Fruit fly (Drosophila melanogaster) whole organism, embryonic: Measurements from ENCODE around the gene CG34313.

ENCODE experiments used
- Ada2b ChIP-seq: fragments of 200-800 bp; sonication (Bioruptor generic); IDR thresholded peaks from 2 replicates; pipeline ENCODE4 v1.3.6; 2022; ENCODE audit warnings: missing biosample characterization, missing genetic modification characterization
- Adf1 ChIP-seq: fragments of 200-800 bp; sonication (Bioruptor generic); IDR thresholded peaks from 2 replicates; pipeline ENCODE4 v1.3.6; 2022; ENCODE audit warnings: missing biosample characterization, missing genetic modification characterization
- Asciz ChIP-seq: fragments of 200-800 bp; sonication (Bioruptor generic); optimal IDR thresholded peaks from 2 replicates; lab custom pipeline; 2017; ENCODE audit warnings: missing biosample characterization, mild to moderate bottlenecking, missing genetic modification characterization, missing genetic modification reagents
- Bdp1 ChIP-seq: fragments of 200-800 bp; sonication (Bioruptor generic); optimal IDR thresholded peaks from 3 replicates; lab custom pipeline; 2016; ENCODE audit warnings: missing biosample characterization, missing genetic modification characterization
- Bteb2 ChIP-seq: fragments of 200-800 bp; sonication (Bioruptor generic); optimal IDR thresholded peaks from 2 replicates; lab custom pipeline; 2016; ENCODE audit warnings: missing biosample characterization, missing genetic modification characterization
- CG10147 ChIP-seq: fragments of 200-800 bp; sonication (Bioruptor generic); optimal IDR thresholded peaks from 2 replicates; lab custom pipeline; 2019; ENCODE audit warnings: missing biosample characterization, mild to moderate bottlenecking, missing genetic modification characterization, moderate library complexity
- CG10431 ChIP-seq: fragments of 200-800 bp; sonication (Bioruptor generic); optimal IDR thresholded peaks from 3 replicates; lab custom pipeline; 2018; ENCODE audit warnings: missing biosample characterization, mild to moderate bottlenecking, missing genetic modification characterization
- CG10543 ChIP-seq: fragments of 200-800 bp; sonication (Bioruptor generic); optimal IDR thresholded peaks from 3 replicates; lab custom pipeline; 2017; ENCODE audit warnings: missing biosample characterization, mild to moderate bottlenecking, missing genetic modification characterization, moderate library complexity
- CG11247 ChIP-seq: fragments of 200-800 bp; sonication (Bioruptor generic); IDR thresholded peaks from 2 replicates; pipeline ENCODE4 v1.3.6; 2022; ENCODE audit warnings: missing biosample characterization, missing genetic modification characterization
- CG14667 ChIP-seq: fragments of 200-800 bp; sonication (Bioruptor generic); IDR thresholded peaks from 2 replicates; pipeline ENCODE4 v1.3.6; 2022; ENCODE audit warnings: missing biosample characterization, missing genetic modification characterization
- CG15011 ChIP-seq: fragments of 200-800 bp; sonication (Bioruptor generic); optimal IDR thresholded peaks from 3 replicates; lab custom pipeline; 2018; ENCODE audit warnings: missing biosample characterization, mild to moderate bottlenecking, missing genetic modification characterization
- CG15269 ChIP-seq: fragments of 200-800 bp; sonication (Bioruptor generic); optimal IDR thresholded peaks from 2 replicates; lab custom pipeline; 2018; ENCODE audit warnings: missing biosample characterization, mild to moderate bottlenecking, missing genetic modification characterization, moderate library complexity
- CG15514 ChIP-seq: fragments of 200-800 bp; sonication (Bioruptor generic); optimal IDR thresholded peaks from 3 replicates; lab custom pipeline; 2017; ENCODE audit warnings: missing biosample characterization, missing genetic modification characterization, mild to moderate bottlenecking, moderate library complexity, missing genetic modification reagents
- CG2129 ChIP-seq: fragments of 200-800 bp; sonication (Bioruptor generic); IDR thresholded peaks from 2 replicates; pipeline ENCODE4 v1.3.6; 2022; ENCODE audit warnings: missing biosample characterization, missing genetic modification characterization; ENCODE audit not compliant: partially characterized antibody
- CG30431 ChIP-seq: fragments of 200-800 bp; sonication (Bioruptor generic); optimal IDR thresholded peaks from 2 replicates; lab custom pipeline; 2017; ENCODE audit warnings: missing biosample characterization, missing genetic modification characterization
- CG32767 ChIP-seq: fragments of 200-800 bp; sonication (Bioruptor generic); IDR thresholded peaks from 2 replicates; pipeline ENCODE4 v1.3.6; 2022; ENCODE audit warnings: missing biosample characterization, missing genetic modification characterization
- CG33557 ChIP-seq: fragments of 200-800 bp; sonication (Bioruptor generic); optimal IDR thresholded peaks from 2 replicates; lab custom pipeline; 2019; ENCODE audit warnings: missing biosample characterization, mild to moderate bottlenecking, missing genetic modification characterization, moderate library complexity
- CG42726 ChIP-seq: fragments of 200-800 bp; sonication (Bioruptor generic); IDR thresholded peaks from 2 replicates; pipeline ENCODE4 v1.3.6; 2022; ENCODE audit warnings: missing biosample characterization, missing genetic modification characterization; ENCODE audit not compliant: partially characterized antibody
- CG7357 ChIP-seq: fragments of 200-800 bp; sonication (Bioruptor generic); IDR thresholded peaks from 3 replicates; pipeline ENCODE4 v1.3.6; 2022; ENCODE audit warnings: missing biosample characterization, missing genetic modification characterization
- CG7556 ChIP-seq: fragments of 200-800 bp; sonication (Bioruptor generic); optimal IDR thresholded peaks from 2 replicates; lab custom pipeline; 2017; ENCODE audit warnings: missing biosample characterization, mild to moderate bottlenecking, missing genetic modification characterization
- CG9932 ChIP-seq: fragments of 200-800 bp; sonication (Bioruptor generic); IDR thresholded peaks from 2 replicates; pipeline ENCODE4 v1.3.6; 2022; ENCODE audit warnings: missing biosample characterization, missing genetic modification characterization
- Dad ChIP-seq: fragments of 200-800 bp; sonication (Bioruptor generic); optimal IDR thresholded peaks from 3 replicates; lab custom pipeline; 2016; ENCODE audit warnings: missing biosample characterization, missing genetic modification characterization
- Dbx ChIP-seq: fragments of 200-800 bp; sonication (Bioruptor generic); IDR thresholded peaks from 3 replicates; pipeline ENCODE4 v1.3.6; 2022; ENCODE audit warnings: missing biosample characterization, missing genetic modification characterization
- ERR ChIP-seq: fragments of 200-800 bp; sonication (Bioruptor generic); optimal IDR thresholded peaks from 2 replicates; lab custom pipeline; 2016; ENCODE audit warnings: missing biosample characterization, missing genetic modification characterization
- Fer3 ChIP-seq: fragments of 200-800 bp; sonication (Bioruptor generic); optimal IDR thresholded peaks from 2 replicates; lab custom pipeline; 2018; ENCODE audit warnings: missing biosample characterization, mild to moderate bottlenecking, missing genetic modification characterization, moderate library complexity
- HLH4C ChIP-seq: fragments of 200-800 bp; sonication (Bioruptor generic); IDR thresholded peaks from 3 replicates; pipeline ENCODE4 v1.3.6; 2022; ENCODE audit warnings: missing biosample characterization, missing genetic modification characterization; ENCODE audit not compliant: partially characterized antibody
- NC2α ChIP-seq: fragments of 200-800 bp; sonication (Bioruptor generic); optimal IDR thresholded peaks from 2 replicates; lab custom pipeline; 2016; ENCODE audit warnings: missing biosample characterization, missing genetic modification characterization
- PHDP ChIP-seq: fragments of 200-800 bp; sonication (Bioruptor generic); optimal IDR thresholded peaks from 3 replicates; lab custom pipeline; 2018; ENCODE audit warnings: missing biosample characterization, mild to moderate bottlenecking, missing genetic modification characterization, moderate library complexity
- Side ChIP-seq: fragments of 200-800 bp; sonication (Bioruptor generic); optimal IDR thresholded peaks from 2 replicates; lab custom pipeline; 2016; ENCODE audit warnings: missing biosample characterization, missing genetic modification characterization
- Six4 ChIP-seq: fragments of 200-800 bp; sonication (Bioruptor generic); optimal IDR thresholded peaks from 2 replicates; lab custom pipeline; 2016; ENCODE audit warnings: missing biosample characterization, missing genetic modification characterization
- Ssrp ChIP-seq: fragments of 200-800 bp; sonication (Bioruptor generic); optimal IDR thresholded peaks from 2 replicates; lab custom pipeline; 2018; ENCODE audit warnings: missing biosample characterization, mild to moderate bottlenecking, missing genetic modification characterization, moderate library complexity
- ase ChIP-seq: fragments of 200-800 bp; sonication (Bioruptor generic); IDR thresholded peaks from 3 replicates; pipeline ENCODE4 v1.3.6; 2022; ENCODE audit warnings: missing biosample characterization, missing genetic modification characterization
- bcd ChIP-seq: fragments of 200-800 bp; sonication (Bioruptor generic); optimal IDR thresholded peaks from 2 replicates; lab custom pipeline; 2017; ENCODE audit warnings: missing biosample characterization, mild to moderate bottlenecking, missing genetic modification characterization
- cato ChIP-seq: fragments of 200-800 bp; sonication (Bioruptor generic); optimal IDR thresholded peaks from 2 replicates; lab custom pipeline; 2016; ENCODE audit warnings: missing biosample characterization, missing genetic modification characterization, borderline replicate concordance
- emc ChIP-seq: fragments of 200-800 bp; sonication (Bioruptor generic); optimal IDR thresholded peaks from 2 replicates; lab custom pipeline; 2016; ENCODE audit warnings: missing biosample characterization, missing genetic modification characterization
- esg ChIP-seq: fragments of 200-800 bp; sonication (Bioruptor generic); conservative IDR thresholded peaks from 2 replicates; pipeline ENCODE4 v1.3.6; 2022; ENCODE audit warnings: missing biosample characterization, missing genetic modification characterization
- fu2 ChIP-seq: fragments of 200-800 bp; sonication (Bioruptor generic); optimal IDR thresholded peaks from 2 replicates; lab custom pipeline; 2016; ENCODE audit warnings: missing biosample characterization, missing genetic modification characterization
- ken ChIP-seq: fragments of 200-800 bp; sonication (Bioruptor generic); IDR thresholded peaks from 3 replicates; pipeline ENCODE4 v1.3.6; 2022; ENCODE audit warnings: missing biosample characterization, missing genetic modification characterization
- lbe ChIP-seq: fragments of 200-800 bp; sonication (Bioruptor generic); optimal IDR thresholded peaks from 2 replicates; lab custom pipeline; 2016; ENCODE audit warnings: missing biosample characterization, mild to moderate bottlenecking, missing genetic modification characterization
- lola ChIP-seq, 3 experiments: fragments of >200 bp in 2 of 3; fragments of 200-800 bp in 1 of 3; sonication (Bioruptor generic) in 1 of 3; optimal IDR thresholded peaks; 2 replicates each; lab custom pipeline; 2017 to 2019; ENCODE audit warnings: missing biosample characterization in 3 of 3, missing genetic modification characterization in 3 of 3, mild to moderate bottlenecking in 1 of 3, moderate library complexity in 1 of 3
- mam ChIP-seq: fragments of 200-800 bp; sonication (Bioruptor generic); optimal IDR thresholded peaks from 3 replicates; lab custom pipeline; 2016; ENCODE audit warnings: missing biosample characterization, missing genetic modification characterization
- mld ChIP-seq: fragments of 200-800 bp; sonication (Bioruptor generic); IDR thresholded peaks from 3 replicates; pipeline ENCODE4 v1.3.6; 2022; ENCODE audit warnings: missing biosample characterization, missing genetic modification characterization; ENCODE audit not compliant: partially characterized antibody
- nerfin-1 ChIP-seq: fragments of 200-800 bp; sonication (Bioruptor generic); optimal IDR thresholded peaks from 3 replicates; lab custom pipeline; 2019; ENCODE audit warnings: missing biosample characterization, mild to moderate bottlenecking, missing genetic modification characterization, moderate library complexity
- otp ChIP-seq: fragments of 200-800 bp; sonication (Bioruptor generic); IDR thresholded peaks from 3 replicates; pipeline ENCODE4, ENCODE4 v1.3.6; 2022; ENCODE audit warnings: missing biosample characterization, missing genetic modification characterization
- p53 ChIP-seq: fragments of 200-800 bp; sonication (Bioruptor generic); optimal IDR thresholded peaks from 2 replicates; lab custom pipeline; 2016; ENCODE audit warnings: missing biosample characterization, missing genetic modification characterization
- scrt ChIP-seq: fragments of 200-800 bp; sonication (Bioruptor generic); optimal IDR thresholded peaks from 2 replicates; lab custom pipeline; 2018; ENCODE audit warnings: missing biosample characterization, mild to moderate bottlenecking, missing genetic modification characterization, moderate library complexity
- sisA ChIP-seq: fragments of 200-800 bp; sonication (Bioruptor generic); IDR thresholded peaks from 2 replicates; pipeline ENCODE4 v1.3.6; 2022; ENCODE audit warnings: missing biosample characterization, missing genetic modification characterization
- slou ChIP-seq: fragments of 200-800 bp; sonication (Bioruptor generic); optimal IDR thresholded peaks from 3 replicates; lab custom pipeline; 2016; ENCODE audit warnings: missing biosample characterization, missing genetic modification characterization
- sr ChIP-seq: fragments of 200-800 bp; sonication (Bioruptor generic); IDR thresholded peaks from 3 replicates; pipeline ENCODE4 v1.3.6; 2022; ENCODE audit warnings: missing biosample characterization, missing genetic modification characterization
- tin ChIP-seq: fragments of 200-800 bp; sonication (Bioruptor generic); optimal IDR thresholded peaks from 3 replicates; lab custom pipeline; 2016; ENCODE audit warnings: missing biosample characterization, missing genetic modification characterization
- zf30C ChIP-seq: fragments of 200-800 bp; sonication (Bioruptor generic); optimal IDR thresholded peaks from 3 replicates; lab custom pipeline; 2018; ENCODE audit warnings: missing biosample characterization, mild to moderate bottlenecking, missing genetic modification characterization

Gene CG34313

DNA sequence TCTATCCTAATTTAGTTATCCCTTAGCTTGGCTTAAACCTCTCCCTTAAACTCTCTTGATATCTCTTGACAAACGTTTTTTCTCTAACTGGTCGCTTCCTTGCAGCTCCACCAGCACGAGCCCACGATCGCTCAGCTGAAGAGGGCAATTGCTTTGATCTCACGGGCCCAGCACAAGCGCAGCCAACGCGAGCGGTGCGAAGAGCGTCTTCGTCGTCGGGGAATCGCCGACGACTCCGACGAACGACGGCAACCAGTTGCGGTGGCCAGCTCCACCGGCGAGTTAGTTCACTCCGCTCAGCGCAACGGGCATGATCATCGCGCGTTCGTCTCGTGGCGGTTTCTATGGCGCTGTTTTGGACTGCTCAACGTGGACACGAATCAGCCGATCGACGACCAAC lies 1.6 kb downstream of the CG34313 start (continued):
- TF ChIP-seq HLH4C (no peak), Ssrp (tag; lab: Kevin White, UChicago) (no peak), PHDP (tag; lab: Kevin White, UChicago) (no peak), otp (no peak), sisA (no peak), ase (GFP tag; lab: Robert Waterston, UW) (no peak), CG2129 (GFP tag; lab: Robert Waterston, UW) (no peak), CG10543 (GFP tag; lab: Kevin White, UChicago) (peak; percentile 84), Bdp1 (GFP tag; lab: Kevin White, UChicago) (no peak), mam (GFP tag; lab: Kevin White, UChicago) (no peak), esg (GFP tag; lab: Robert Waterston, UW) (no peak), sr (GFP tag; lab: Robert Waterston, UW) (0 out of 3 replicates have a peak, but pooled peaks have one; percentile 16), fu2 (GFP tag; lab: Kevin White, UChicago) (no peak), Six4 (no peak), Fer3 (no peak), p53 (GFP tag; lab: Kevin White, UChicago) (no peak), CG10147 (GFP tag; lab: Kevin White, UChicago) (no peak), nerfin-1 (tag; lab: Kevin White, UChicago) (no peak), Bteb2 (GFP tag; lab: Kevin White, UChicago) (no peak), CG15269 (tag; lab: Kevin White, UChicago) (no peak), CG15514 (GFP tag; lab: Kevin White, UChicago) (peak; percentile 94), lbe (no peak), Side (GFP tag; lab: Kevin White, UChicago) (no peak), CG14667 (GFP tag; lab: Robert Waterston, UW) (no peak), CG32767 (GFP tag; lab: Robert Waterston, UW) (no peak), CG30431 (GFP tag; lab: Kevin White, UChicago) (no peak), CG33557 (no peak), Ada2b (no peak), emc (GFP tag; lab: Kevin White, UChicago) (no peak), bcd (GFP tag; lab: Kevin White, UChicago) (no peak), Dad (GFP tag; lab: Kevin White, UChicago) (no peak), Asciz (GFP tag; lab: Kevin White, UChicago) (no peak), tin (no peak), CG42726 (GFP tag; lab: Robert Waterston, UW) (no peak), CG9932 (GFP tag; lab: Robert Waterston, UW) (peak; percentile 39; the same call in 1 of the 2 replicates), Dbx (GFP tag; lab: Robert Waterston, UW) (0 out of 3 replicates have a peak, but pooled peaks have one; percentile 37), lola (GFP tag; optimal IDR thresholded peaks at IDR 0.05; lab: Kevin White, UChicago) (no peak), CG7357 (no peak), CG15011 (GFP tag; lab: Kevin White, UChicago) (no peak), slou (GFP tag; lab: Kevin White, UChicago) (no peak), ken (peak; percentile 47; the same call in 1 of the 3 replicates), CG7556 (GFP tag; lab: Kevin White, UChicago) (no peak), scrt (GFP tag; lab: Kevin White, UChicago) (no peak), zf30C (GFP tag; lab: Kevin White, UChicago) (no peak), Adf1 (GFP tag; lab: Robert Waterston, UW) (peak; percentile 32; the same call in 1 of the 2 replicates), CG11247 (no peak), NC2α (GFP tag; lab: Kevin White, UChicago) (no peak), CG10431 (GFP tag; lab: Kevin White, UChicago) (no peak), cato (GFP tag; lab: Kevin White, UChicago) (no peak), mld (GFP tag; lab: Robert Waterston, UW) (no peak), ERR (GFP tag; lab: Kevin White, UChicago) (no peak)
